Fruit fly (Drosophila melanogaster): Measurements from ENCODE around the gene Naa30A.
A peak's percentile ranks its signal among the peaks of the same experiment; 100 is the strongest.

Gene Naa30A

DNA sequence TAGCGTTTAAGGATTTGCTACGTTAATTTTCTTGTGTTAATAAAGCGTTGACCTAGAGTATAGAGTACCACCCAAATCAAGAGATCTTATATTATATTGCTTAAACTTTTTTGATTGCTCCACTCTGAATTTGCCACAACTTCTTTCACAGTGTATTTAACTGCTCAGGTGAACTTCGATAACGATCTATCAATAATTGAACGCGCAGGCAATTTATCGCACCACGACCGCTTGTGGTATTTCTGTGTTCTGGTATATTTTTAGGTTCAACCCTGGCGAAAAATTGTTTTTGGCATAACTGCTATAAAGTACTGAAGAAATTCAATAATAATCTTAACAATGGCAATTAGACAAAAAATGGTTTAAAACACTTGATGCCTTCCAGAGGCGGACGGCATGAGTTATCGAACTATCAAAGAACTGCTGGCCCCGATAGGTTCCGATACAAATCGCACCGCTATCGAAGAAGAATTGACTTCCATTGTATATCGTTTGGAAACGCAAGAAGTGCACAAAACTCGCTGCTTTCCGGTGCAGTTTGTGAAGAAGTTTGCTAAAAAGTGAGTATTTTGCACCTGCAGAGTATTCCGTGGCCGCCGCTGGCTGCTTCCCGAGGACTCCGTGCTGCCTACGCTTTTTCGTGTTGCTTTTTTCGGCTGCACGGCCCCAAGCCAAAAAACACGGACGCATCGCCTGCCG is 28.3 kb downstream of the Naa30A start, which contains the start of gene ssx (continued):
- TF ChIP-seq Lhr (GFP tag; optimal IDR thresholded peaks at IDR 0.05) (peak; percentile 15), CG12744 (GFP tag; optimal IDR thresholded peaks at IDR 0.05) (no peak), BtbVII (GFP tag; optimal IDR thresholded peaks at IDR 0.05) (no peak), Fer2 (tag; optimal IDR thresholded peaks at IDR 0.05) (no peak), HLH54F (GFP tag; optimal IDR thresholded peaks at IDR 0.05) (peak; percentile 36), br (optimal IDR thresholded peaks at IDR 0.05) (no peak), GATAe (GFP tag; conservative IDR thresholded peaks at IDR 0.05) (no peak), unc-4 (GFP tag; IDR thresholded peaks at IDR 0.05; ENCODE audit: partially characterized antibody) (peak; percentile 75), CG12071 (GFP tag; optimal IDR thresholded peaks at IDR 0.05) (no peak), Xrp1 (GFP tag; IDR thresholded peaks at IDR 0.05) (peak; percentile 59), CG10267 (tag; optimal IDR thresholded peaks at IDR 0.05) (peak; percentile 41), Six4 (GFP tag; optimal IDR thresholded peaks at IDR 0.05) (no peak), seq (GFP tag; IDR thresholded peaks at IDR 0.05) (peak; percentile 47; the same call in 1 of the 2 replicates), Hsf (GFP tag; optimal IDR thresholded peaks at IDR 0.05) (peak; percentile 52), hbn (GFP tag; IDR thresholded peaks at IDR 0.05; ENCODE audit: partially characterized antibody) (peak; percentile 77), row (GFP tag; IDR thresholded peaks at IDR 0.05) (peak; percentile 65; the same call in 2 of the 3 replicates), CG1832 (GFP tag; optimal IDR thresholded peaks at IDR 0.05) (no peak), Hmx (GFP tag; optimal IDR thresholded peaks at IDR 0.05) (no peak), unpg (GFP tag; optimal IDR thresholded peaks at IDR 0.05) (peak; percentile 56), run (tag; optimal IDR thresholded peaks at IDR 0.05) (no peak), sr (GFP tag; IDR thresholded peaks at IDR 0.05) (no peak), ken (GFP tag; IDR thresholded peaks at IDR 0.05) (peak; percentile 11; the same call in 1 of the 3 replicates), CG12155 (GFP tag; optimal IDR thresholded peaks at IDR 0.05) (no peak), ash1 (GFP tag; optimal IDR thresholded peaks at IDR 0.05) (no peak), dpn (GFP tag; optimal IDR thresholded peaks at IDR 0.05) (peak; percentile 23 to 47), CG2116 (GFP tag; optimal IDR thresholded peaks at IDR 0.05) (peak; percentile 88), her (GFP tag; optimal IDR thresholded peaks at IDR 0.05) (no peak), CG31365 (tag; optimal IDR thresholded peaks at IDR 0.05) (no peak), CG14441 (GFP tag; IDR thresholded peaks at IDR 0.05) (peak; percentile 54), CG16863 (GFP tag; optimal IDR thresholded peaks at IDR 0.05) (peak; percentile 41), disco-r (GFP tag; optimal IDR thresholded peaks at IDR 0.05) (no peak), onecut (GFP tag; IDR thresholded peaks at IDR 0.05) (0 out of 2 replicates have a peak, but pooled peaks have one; percentile 19), CG2875 (GFP tag; optimal IDR thresholded peaks at IDR 0.05) (no peak), CG6254 (GFP tag; optimal IDR thresholded peaks at IDR 0.05) (no peak), ttk (GFP tag; IDR thresholded peaks at IDR 0.05) (peak; percentile 30; the same call in 1 of the 2 replicates), CG10654 (GFP tag; optimal IDR thresholded peaks at IDR 0.05) (peak; percentile 4), CG13123 (GFP tag; optimal IDR thresholded peaks at IDR 0.05) (no peak), Gug (GFP tag; IDR thresholded peaks at IDR 0.05) (0 out of 4 replicates have a peak, but pooled peaks have one; percentile 23), CG33213 (GFP tag; optimal IDR thresholded peaks at IDR 0.05) (peak; percentile 40), CG10274 (GFP tag; optimal IDR thresholded peaks at IDR 0.05) (no peak), CG12659 (GFP tag; optimal IDR thresholded peaks at IDR 0.05) (peak; percentile 70), dysf (GFP tag; IDR thresholded peaks at IDR 0.05) (peak; percentile 60; the same call in 1 of the 3 replicates), Rfx (GFP tag; IDR thresholded peaks at IDR 0.05) (peak; percentile 50), amos (GFP tag; IDR thresholded peaks at IDR 0.05; ENCODE audit: partially characterized antibody) (peak; percentile 81), CG3838 (GFP tag; optimal IDR thresholded peaks at IDR 0.05) (no peak), D19A (tag; optimal IDR thresholded peaks at IDR 0.05) (no peak), CG13296 (GFP tag; optimal IDR thresholded peaks at IDR 0.05) (no peak), sens (GFP tag) (peak; percentile 70), Hr39 (optimal IDR thresholded peaks at IDR 0.05) (no peak), ab (GFP tag; optimal IDR thresholded peaks at IDR 0.05) (no peak), slou (GFP tag; optimal IDR thresholded peaks at IDR 0.05) (no peak)

All from whole organism, embryonic.